Fruit fly (Drosophila melanogaster) whole organism, embryonic: Measurements from ENCODE around the gene CG43052.
A peak's percentile ranks its signal among the peaks of the same experiment; 100 is the strongest.

Experiments used
- Ada2b ChIP-seq: fragments of 200-800 bp; sonication (Bioruptor generic); IDR thresholded peaks from 2 replicates; pipeline ENCODE4 v1.3.6; 2022; ENCODE audit warnings: missing biosample characterization, missing genetic modification characterization
- CG10209 ChIP-seq: fragments of 200-800 bp; sonication (Bioruptor generic); optimal IDR thresholded peaks from 3 replicates; lab custom pipeline; 2017; ENCODE audit warnings: missing biosample characterization, mild to moderate bottlenecking, missing genetic modification characterization, missing genetic modification reagents
- CG11560 ChIP-seq: fragments of 200-800 bp; sonication (Bioruptor generic); IDR thresholded peaks from 3 replicates; pipeline ENCODE4 v1.3.6; 2022; ENCODE audit warnings: missing biosample characterization, missing genetic modification characterization
- CG12104 ChIP-seq: fragments of 200-800 bp; sonication (Bioruptor generic); optimal IDR thresholded peaks from 3 replicates; lab custom pipeline; 2016; ENCODE audit warnings: missing biosample characterization, missing genetic modification characterization
- CG12155 ChIP-seq: fragments of 200-800 bp; sonication (Bioruptor generic); optimal IDR thresholded peaks from 3 replicates; lab custom pipeline; 2016; ENCODE audit warnings: missing biosample characterization, missing genetic modification characterization
- CG12299 ChIP-seq: fragments of 200-800 bp; sonication (Bioruptor generic); optimal IDR thresholded peaks from 2 replicates; lab custom pipeline; 2018; ENCODE audit warnings: missing biosample characterization, mild to moderate bottlenecking, missing genetic modification characterization
- CG15601 ChIP-seq: fragments of 200-800 bp; sonication (Bioruptor generic); optimal IDR thresholded peaks from 3 replicates; lab custom pipeline; 2019; ENCODE audit warnings: missing biosample characterization, mild to moderate bottlenecking, missing genetic modification characterization, moderate library complexity
- CG16815 ChIP-seq: fragments of 200-800 bp; sonication (Bioruptor generic); optimal IDR thresholded peaks from 3 replicates; lab custom pipeline; 2017; ENCODE audit warnings: missing biosample characterization, mild to moderate bottlenecking, missing genetic modification characterization
- CG17829 ChIP-seq: fragments of 200-800 bp; optimal IDR thresholded peaks from 2 replicates; lab custom pipeline; 2019; ENCODE audit warnings: missing biosample characterization, mild to moderate bottlenecking, missing genetic modification characterization, moderate library complexity
- CG2120 ChIP-seq: fragments of 200-800 bp; sonication (Bioruptor generic); optimal IDR thresholded peaks from 3 replicates; lab custom pipeline; 2016; ENCODE audit warnings: missing biosample characterization, missing genetic modification characterization
- CG2875 ChIP-seq: fragments of 200-800 bp; sonication (Bioruptor generic); optimal IDR thresholded peaks from 2 replicates; lab custom pipeline; 2017; ENCODE audit warnings: missing biosample characterization, mild to moderate bottlenecking, missing genetic modification characterization, missing genetic modification reagents
- CG4360 ChIP-seq: fragments of 200-800 bp; sonication (Bioruptor generic); IDR thresholded peaks from 2 replicates; pipeline ENCODE4 v1.3.6; 2022; ENCODE audit warnings: missing biosample characterization, missing genetic modification characterization
- CG4617 ChIP-seq: fragments of 200-800 bp; sonication (Bioruptor generic); optimal IDR thresholded peaks from 3 replicates; lab custom pipeline; 2016; ENCODE audit warnings: missing biosample characterization, missing genetic modification characterization, borderline replicate concordance
- CG5180 ChIP-seq: fragments of 200-800 bp; sonication (Bioruptor generic); optimal IDR thresholded peaks from 3 replicates; lab custom pipeline; 2017; ENCODE audit warnings: missing biosample characterization, missing genetic modification characterization, mild to moderate bottlenecking, moderate library complexity, missing genetic modification reagents
- CG6254 ChIP-seq: fragments of 200-800 bp; sonication (Bioruptor generic); optimal IDR thresholded peaks from 3 replicates; lab custom pipeline; 2017; ENCODE audit warnings: mild to moderate bottlenecking, missing biosample characterization, missing genetic modification reagents, missing genetic modification characterization
- CG6854 ChIP-seq: fragments of 200-800 bp; sonication (Bioruptor generic); optimal IDR thresholded peaks from 3 replicates; lab custom pipeline; 2017; ENCODE audit warnings: missing biosample characterization, mild to moderate bottlenecking, missing genetic modification characterization
- CG7745 ChIP-seq: fragments of 200-800 bp; sonication (Bioruptor generic); optimal IDR thresholded peaks from 2 replicates; lab custom pipeline; 2018; ENCODE audit warnings: missing biosample characterization, mild to moderate bottlenecking, missing genetic modification characterization, moderate library complexity
- CG8944 ChIP-seq: fragments of 200-800 bp; sonication (Bioruptor generic); optimal IDR thresholded peaks from 3 replicates; lab custom pipeline; 2016; ENCODE audit warnings: missing biosample characterization, missing genetic modification characterization
- CG9609 ChIP-seq: fragments of 200-800 bp; sonication (Bioruptor generic); optimal IDR thresholded peaks from 3 replicates; lab custom pipeline; 2016; ENCODE audit warnings: missing biosample characterization, missing genetic modification characterization
- CoRest ChIP-seq: fragments of 200-800 bp; sonication (Bioruptor generic); optimal IDR thresholded peaks from 3 replicates; lab custom pipeline; 2018; ENCODE audit warnings: missing biosample characterization, mild to moderate bottlenecking, missing genetic modification characterization, moderate library complexity
- CrebB ChIP-seq: fragments of 200-800 bp; sonication (Bioruptor generic); optimal IDR thresholded peaks from 3 replicates; lab custom pipeline; 2018; ENCODE audit warnings: missing biosample characterization, mild to moderate bottlenecking, missing genetic modification characterization
- D19B ChIP-seq: fragments of 200-800 bp; sonication (Bioruptor generic); optimal IDR thresholded peaks from 2 replicates; lab custom pipeline; 2017; ENCODE audit warnings: missing biosample characterization, mild to moderate bottlenecking, missing genetic modification characterization
- Dref ChIP-seq: fragments of 200-800 bp; sonication (Bioruptor generic); IDR thresholded peaks from 2 replicates; pipeline ENCODE4 v1.3.6; 2022; ENCODE audit warnings: missing biosample characterization, missing genetic modification characterization
- Drgx ChIP-seq: fragments of 200-800 bp; sonication (Bioruptor generic); IDR thresholded peaks from 2 replicates; pipeline ENCODE4 v1.3.6; 2022; ENCODE audit warnings: missing biosample characterization, missing genetic modification characterization
- Eip74EF ChIP-seq, 2 experiments: fragments of 200-800 bp in 1 of 2; fragments of >200 bp in 1 of 2; sonication (Bioruptor generic) in 1 of 2; optimal IDR thresholded peaks; 2 replicates each; lab custom pipeline; 2017 to 2019; ENCODE audit warnings: missing biosample characterization in 2 of 2, missing genetic modification characterization in 2 of 2, mild to moderate bottlenecking in 1 of 2, moderate library complexity in 1 of 2
- Elba2 ChIP-seq: fragments of 200-800 bp; sonication (Bioruptor generic); optimal IDR thresholded peaks from 3 replicates; lab custom pipeline; 2016; ENCODE audit warnings: missing biosample characterization, missing genetic modification characterization
- HmgZ ChIP-seq: fragments of 200-800 bp; sonication (Bioruptor generic); optimal IDR thresholded peaks from 2 replicates; lab custom pipeline; 2018; ENCODE audit warnings: missing biosample characterization, mild to moderate bottlenecking, missing genetic modification characterization
- Jarid2 ChIP-seq: fragments of 200-800 bp; sonication (Bioruptor generic); optimal IDR thresholded peaks from 3 replicates; lab custom pipeline; 2017; ENCODE audit warnings: mild to moderate bottlenecking, missing biosample characterization, missing genetic modification reagents, missing genetic modification characterization
- MTF-1 ChIP-seq: fragments of 200-800 bp; sonication (Bioruptor generic); optimal IDR thresholded peaks from 2 replicates; lab custom pipeline; 2018; ENCODE audit warnings: missing biosample characterization, mild to moderate bottlenecking, missing genetic modification characterization, borderline replicate concordance
- PHDP ChIP-seq: fragments of 200-800 bp; sonication (Bioruptor generic); optimal IDR thresholded peaks from 3 replicates; lab custom pipeline; 2018; ENCODE audit warnings: missing biosample characterization, mild to moderate bottlenecking, missing genetic modification characterization, moderate library complexity
- ac ChIP-seq: fragments of 200-800 bp; sonication (Bioruptor generic); optimal IDR thresholded peaks from 3 replicates; lab custom pipeline; 2017; ENCODE audit warnings: missing biosample characterization, mild to moderate bottlenecking, missing genetic modification characterization
- aop ChIP-seq: fragments of 200-800 bp; sonication (Bioruptor generic); IDR thresholded peaks from 2 replicates; pipeline ENCODE4 v1.3.6; 2022; ENCODE audit warnings: missing biosample characterization, missing genetic modification characterization
- ara ChIP-seq: fragments of 200-800 bp; sonication (Bioruptor generic); IDR thresholded peaks from 2 replicates; pipeline ENCODE4 v1.3.6; 2022; ENCODE audit warnings: missing biosample characterization, missing genetic modification characterization
- chinmo ChIP-seq: fragments of 200-800 bp; sonication (Bioruptor generic); IDR thresholded peaks from 4 replicates; pipeline ENCODE4 v1.3.6; 2022; ENCODE audit warnings: missing biosample characterization, missing genetic modification characterization; ENCODE audit not compliant: partially characterized antibody
- dan ChIP-seq: fragments of 200-800 bp; sonication (Bioruptor generic); IDR thresholded peaks from 2 replicates; pipeline ENCODE4 v1.3.6; 2022; ENCODE audit warnings: missing biosample characterization, missing genetic modification characterization
- dati ChIP-seq: fragments of 200-800 bp; sonication (Bioruptor generic); IDR thresholded peaks from 2 replicates; pipeline ENCODE4 v1.3.6; 2022; ENCODE audit warnings: missing biosample characterization, missing genetic modification characterization
- ems ChIP-seq: fragments of 200-800 bp; sonication (Bioruptor generic); optimal IDR thresholded peaks from 3 replicates; lab custom pipeline; 2016; ENCODE audit warnings: missing biosample characterization, missing genetic modification characterization
- gcm ChIP-seq: fragments of 200-800 bp; sonication (Bioruptor generic); optimal IDR thresholded peaks from 2 replicates; lab custom pipeline; 2019; ENCODE audit warnings: missing biosample characterization, mild to moderate bottlenecking, missing genetic modification characterization, moderate library complexity
- gsb ChIP-seq: fragments of 200-800 bp; sonication (Bioruptor generic); IDR thresholded peaks from 2 replicates; pipeline ENCODE4 v1.3.6; 2022; ENCODE audit warnings: missing biosample characterization, missing genetic modification characterization
- lov ChIP-seq, 2 experiments: fragments of 200-800 bp in 1 of 2; fragments of >200 bp in 1 of 2; sonication (Bioruptor generic) in 1 of 2; IDR thresholded peaks in 1 of 2; optimal IDR thresholded peaks in 1 of 2; 2 replicates in 1 of 2; 3 replicates in 1 of 2; pipeline versions ENCODE4 v1.3.6 to Lab custom; 2017 to 2022; ENCODE audit warnings: missing biosample characterization in 1 of 2, missing genetic modification characterization in 1 of 2
- nerfin-1 ChIP-seq: fragments of 200-800 bp; sonication (Bioruptor generic); optimal IDR thresholded peaks from 3 replicates; lab custom pipeline; 2019; ENCODE audit warnings: missing biosample characterization, mild to moderate bottlenecking, missing genetic modification characterization, moderate library complexity
- pzg ChIP-seq: fragments of 200-800 bp; sonication (Bioruptor generic); optimal IDR thresholded peaks from 3 replicates; lab custom pipeline; 2018; ENCODE audit warnings: missing biosample characterization, mild to moderate bottlenecking, missing genetic modification characterization, moderate library complexity
- seq ChIP-seq: fragments of 200-800 bp; sonication (Bioruptor generic); IDR thresholded peaks from 2 replicates; pipeline ENCODE4 v1.3.6; 2022; ENCODE audit warnings: missing biosample characterization, missing genetic modification characterization
- so ChIP-seq: fragments of 200-800 bp; sonication (Bioruptor generic); IDR thresholded peaks from 3 replicates; pipeline ENCODE4 v1.3.6; 2022; ENCODE audit warnings: missing biosample characterization, missing genetic modification characterization
- sob ChIP-seq: fragments of 200-800 bp; sonication (Bioruptor generic); IDR thresholded peaks from 2 replicates; pipeline ENCODE4 v1.3.6; 2022; ENCODE audit warnings: missing biosample characterization, missing genetic modification characterization
- unpg ChIP-seq: fragments of 200-800 bp; sonication (Bioruptor generic); optimal IDR thresholded peaks from 3 replicates; lab custom pipeline; 2018; ENCODE audit warnings: missing biosample characterization, mild to moderate bottlenecking, missing genetic modification characterization, moderate library complexity
- vvl ChIP-seq: fragments of 200-800 bp; sonication (Bioruptor generic); IDR thresholded peaks from 2 replicates; pipeline ENCODE4 v1.3.6; 2022; ENCODE audit warnings: missing biosample characterization, missing genetic modification characterization
- zfh1 ChIP-seq: fragments of 200-800 bp; sonication (Bioruptor generic); IDR thresholded peaks from 3 replicates; pipeline ENCODE4 v1.3.6; 2022; ENCODE audit warnings: missing biosample characterization, missing genetic modification characterization

Gene CG43052

dm6 chr2L:14394298-14395064 lies 42.6 kb downstream of the CG43052 start (continued):
- TF ChIP-seq Elba2 (GFP tag; lab: Kevin White, UChicago) (no peak), HmgZ (tag; lab: Kevin White, UChicago) (no peak), Drgx (no peak), CG12104 (GFP tag; lab: Kevin White, UChicago) (no peak), dan (GFP tag; lab: Robert Waterston, UW) (no peak), MTF-1 (peak; percentile 35), sob (GFP tag; lab: Robert Waterston, UW) (0 out of 2 replicates have a peak, but pooled peaks have one; percentile 30), Eip74EF (GFP tag; optimal IDR thresholded peaks at IDR 0.05; lab: Kevin White, UChicago) (peak in 1 of 2 experiments; percentile 68), chinmo (GFP tag; lab: Robert Waterston, UW) (0 out of 4 replicates have a peak, but pooled peaks have one; percentile 12), gcm (GFP tag; lab: Kevin White, UChicago) (peak; percentile 64), CG2875 (no peak), Ada2b (no peak), D19B (peak; percentile 91), CG12155 (GFP tag; lab: Kevin White, UChicago) (no peak), CG16815 (GFP tag; lab: Kevin White, UChicago) (peak; percentile 1), zfh1 (GFP tag; lab: Robert Waterston, UW) (no peak), CG15601 (tag; lab: Kevin White, UChicago) (peak; percentile 45), CG2120 (GFP tag; lab: Kevin White, UChicago) (peak; percentile 53), gsb (GFP tag; lab: Robert Waterston, UW) (peak; percentile 5; the same call in 1 of the 2 replicates), CG4360 (GFP tag; lab: Robert Waterston, UW) (no peak), so (GFP tag; lab: Robert Waterston, UW) (peak; percentile 37; the same call in 1 of the 3 replicates), ara (no peak), dati (GFP tag; lab: Robert Waterston, UW) (no peak), PHDP (tag; lab: Kevin White, UChicago) (peak; percentile 63), CG12299 (no peak), CG5180 (peak; percentile 39), ems (GFP tag; lab: Kevin White, UChicago) (no peak), seq (GFP tag; lab: Robert Waterston, UW) (peak; percentile 48; the same call in 1 of the 2 replicates), CG8944 (GFP tag; lab: Kevin White, UChicago) (no peak), CG10209 (GFP tag; lab: Kevin White, UChicago) (no peak), unpg (GFP tag; lab: Kevin White, UChicago) (peak; percentile 63), CG4617 (GFP tag; lab: Kevin White, UChicago) (no peak), pzg (GFP tag; lab: Kevin White, UChicago) (no peak), aop (GFP tag; lab: Robert Waterston, UW) (no peak), CG11560 (tag; lab: Robert Waterston, UW) (no peak), CG6854 (GFP tag; lab: Kevin White, UChicago) (peak; percentile 33), CG6254 (GFP tag; lab: Kevin White, UChicago) (peak; percentile 76), vvl (no peak), CG7745 (peak; percentile 82), lov (optimal IDR thresholded peaks at IDR 0.05; lab: Kevin White, UChicago) (no peak), lov (GFP tag; IDR thresholded peaks at IDR 0.05; lab: Robert Waterston, UW) (no peak), CG17829 (peak; percentile 26), ac (GFP tag; lab: Kevin White, UChicago) (no peak), nerfin-1 (peak; percentile 40), CoRest (tag; lab: Kevin White, UChicago) (peak; percentile 31), CG9609 (GFP tag; lab: Kevin White, UChicago) (no peak), CrebB (tag; lab: Kevin White, UChicago) (peak; percentile 49), Dref (GFP tag; lab: Robert Waterston, UW) (no peak), Jarid2 (GFP tag; lab: Kevin White, UChicago) (peak; percentile 5)
